Fruit fly (Drosophila melanogaster) whole organism, embryonic: Measurements from ENCODE around the gene CG6432.

ENCODE experiments used
- BEAF-32 ChIP-seq: fragments of 200-800 bp; sonication (Bioruptor generic); optimal IDR thresholded peaks from 3 replicates; lab custom pipeline; 2017; ENCODE audit warnings: missing biosample characterization, missing genetic modification characterization, mild to moderate bottlenecking, moderate library complexity, missing genetic modification reagents
- CG10366 ChIP-seq: fragments of 200-800 bp; sonication (Bioruptor generic); IDR thresholded peaks from 2 replicates; pipeline ENCODE4 v1.3.6; 2022; ENCODE audit warnings: missing biosample characterization, missing genetic modification characterization
- CG10654 ChIP-seq: fragments of 200-800 bp; sonication (Bioruptor generic); optimal IDR thresholded peaks from 2 replicates; lab custom pipeline; 2016; ENCODE audit warnings: missing biosample characterization, missing genetic modification characterization
- CG12155 ChIP-seq: fragments of 200-800 bp; sonication (Bioruptor generic); optimal IDR thresholded peaks from 3 replicates; lab custom pipeline; 2016; ENCODE audit warnings: missing biosample characterization, missing genetic modification characterization
- CG1233 ChIP-seq: fragments of 200-800 bp; sonication (Bioruptor generic); optimal IDR thresholded peaks from 4 replicates; lab custom pipeline; 2018; ENCODE audit warnings: missing biosample characterization, mild to moderate bottlenecking, missing genetic modification characterization
- CG13624 ChIP-seq: fragments of 200-800 bp; sonication (Bioruptor generic); optimal IDR thresholded peaks from 2 replicates; lab custom pipeline; 2016; ENCODE audit warnings: missing biosample characterization, missing genetic modification characterization
- CG15073 ChIP-seq: fragments of 200-800 bp; sonication (Bioruptor generic); optimal IDR thresholded peaks from 2 replicates; lab custom pipeline; 2016; ENCODE audit warnings: missing biosample characterization, missing genetic modification characterization
- CG16779 ChIP-seq: fragments of 200-800 bp; sonication (Bioruptor generic); IDR thresholded peaks from 2 replicates; pipeline ENCODE4 v1.3.6; 2022; ENCODE audit warnings: missing biosample characterization, missing genetic modification characterization
- CG16815 ChIP-seq: fragments of 200-800 bp; sonication (Bioruptor generic); optimal IDR thresholded peaks from 3 replicates; lab custom pipeline; 2017; ENCODE audit warnings: missing biosample characterization, mild to moderate bottlenecking, missing genetic modification characterization
- CG18262 ChIP-seq: fragments of 200-800 bp; optimal IDR thresholded peaks from 3 replicates; lab custom pipeline; 2019; ENCODE audit warnings: missing biosample characterization, mild to moderate bottlenecking, missing genetic modification characterization, moderate library complexity
- CG18476 ChIP-seq: fragments of 200-800 bp; sonication (Bioruptor generic); optimal IDR thresholded peaks from 2 replicates; lab custom pipeline; 2016; ENCODE audit warnings: missing biosample characterization, mild to moderate bottlenecking, missing genetic modification characterization
- CG2120 ChIP-seq: fragments of 200-800 bp; sonication (Bioruptor generic); optimal IDR thresholded peaks from 3 replicates; lab custom pipeline; 2016; ENCODE audit warnings: missing biosample characterization, missing genetic modification characterization
- CG30431 ChIP-seq: fragments of 200-800 bp; sonication (Bioruptor generic); optimal IDR thresholded peaks from 2 replicates; lab custom pipeline; 2017; ENCODE audit warnings: missing biosample characterization, missing genetic modification characterization
- CG32767 ChIP-seq: fragments of 200-800 bp; sonication (Bioruptor generic); IDR thresholded peaks from 2 replicates; pipeline ENCODE4 v1.3.6; 2022; ENCODE audit warnings: missing biosample characterization, missing genetic modification characterization
- CG7372 ChIP-seq: fragments of 200-800 bp; sonication (Bioruptor generic); IDR thresholded peaks from 2 replicates; pipeline ENCODE4 v1.3.6; 2022; ENCODE audit warnings: missing biosample characterization, missing genetic modification characterization
- CG7987 ChIP-seq: fragments of 200-800 bp; sonication (Bioruptor generic); optimal IDR thresholded peaks from 2 replicates; lab custom pipeline; 2018; ENCODE audit warnings: missing biosample characterization, mild to moderate bottlenecking, missing genetic modification characterization, moderate library complexity
- CG8765 ChIP-seq: fragments of 200-800 bp; sonication (Bioruptor generic); IDR thresholded peaks from 2 replicates; pipeline ENCODE4 v1.3.6; 2022; ENCODE audit warnings: missing biosample characterization, missing genetic modification characterization
- CG9727 ChIP-seq: fragments of 200-800 bp; sonication (Bioruptor generic); optimal IDR thresholded peaks from 3 replicates; lab custom pipeline; 2017; ENCODE audit warnings: missing biosample characterization, mild to moderate bottlenecking, missing genetic modification characterization
- CG9797 ChIP-seq: fragments of 200-800 bp; sonication (Bioruptor generic); optimal IDR thresholded peaks from 3 replicates; lab custom pipeline; 2018; ENCODE audit warnings: missing biosample characterization, mild to moderate bottlenecking, missing genetic modification characterization
- CG9932 ChIP-seq: fragments of 200-800 bp; sonication (Bioruptor generic); IDR thresholded peaks from 2 replicates; pipeline ENCODE4 v1.3.6; 2022; ENCODE audit warnings: missing biosample characterization, missing genetic modification characterization
- CoRest ChIP-seq: fragments of 200-800 bp; sonication (Bioruptor generic); optimal IDR thresholded peaks from 3 replicates; lab custom pipeline; 2018; ENCODE audit warnings: missing biosample characterization, mild to moderate bottlenecking, missing genetic modification characterization, moderate library complexity
- D ChIP-seq, 2 experiments: fragments of 200-800 bp in 1 of 2; fragments of >200 bp in 1 of 2; sonication (Bioruptor generic) in 1 of 2; optimal IDR thresholded peaks; 2 replicates in 1 of 2; 3 replicates in 1 of 2; lab custom pipeline; 2017; ENCODE audit warnings: mild to moderate bottlenecking in 1 of 2, missing biosample characterization in 1 of 2, missing genetic modification characterization in 1 of 2, missing genetic modification reagents in 1 of 2
- Doc3 ChIP-seq: fragments of 200-800 bp; sonication (Bioruptor generic); IDR thresholded peaks from 3 replicates; pipeline ENCODE4 v1.3.6; 2022; ENCODE audit warnings: missing biosample characterization, missing genetic modification characterization; ENCODE audit not compliant: partially characterized antibody
- E2f1 ChIP-seq: fragments of 200-800 bp; sonication (Bioruptor generic); IDR thresholded peaks from 2 replicates; pipeline ENCODE4 v1.3.6; 2022; ENCODE audit warnings: missing biosample characterization, missing genetic modification characterization
- Hey ChIP-seq: fragments of 200-800 bp; sonication (Bioruptor generic); optimal IDR thresholded peaks from 3 replicates; lab custom pipeline; 2018; ENCODE audit warnings: missing biosample characterization, mild to moderate bottlenecking, missing genetic modification characterization
- HmgD ChIP-seq: fragments of 200-800 bp; sonication (Bioruptor generic); optimal IDR thresholded peaks from 3 replicates; lab custom pipeline; 2016; ENCODE audit warnings: missing biosample characterization, missing genetic modification characterization
- Hmx ChIP-seq: fragments of 200-800 bp; sonication (Bioruptor generic); optimal IDR thresholded peaks from 2 replicates; lab custom pipeline; 2016; ENCODE audit warnings: missing biosample characterization, missing genetic modification characterization
- MBD-R2 ChIP-seq: fragments of 200-800 bp; sonication (Bioruptor generic); IDR thresholded peaks from 2 replicates; pipeline ENCODE4 v1.3.6; 2022; ENCODE audit warnings: missing biosample characterization, missing genetic modification characterization
- Max ChIP-seq: fragments of 200-800 bp; sonication (Bioruptor generic); optimal IDR thresholded peaks from 2 replicates; lab custom pipeline; 2016; ENCODE audit warnings: missing biosample characterization, mild to moderate bottlenecking, missing genetic modification characterization
- Mes4 ChIP-seq: fragments of 200-800 bp; sonication (Bioruptor generic); optimal IDR thresholded peaks from 2 replicates; lab custom pipeline; 2016; ENCODE audit warnings: missing biosample characterization, missing genetic modification characterization
- NK7.1 ChIP-seq: fragments of 200-800 bp; sonication (Bioruptor generic); optimal IDR thresholded peaks from 3 replicates; lab custom pipeline; 2016; ENCODE audit warnings: missing biosample characterization, missing genetic modification characterization
- NfI ChIP-seq: fragments of 200-800 bp; sonication (Bioruptor generic); optimal IDR thresholded peaks from 3 replicates; lab custom pipeline; 2018; ENCODE audit warnings: missing biosample characterization, mild to moderate bottlenecking, missing genetic modification characterization, moderate library complexity
- Poxn ChIP-seq: fragments of 200-800 bp; sonication (Bioruptor generic); IDR thresholded peaks from 2 replicates; pipeline ENCODE4 v1.3.6; 2022; ENCODE audit warnings: missing biosample characterization, missing genetic modification characterization
- amos ChIP-seq: fragments of 200-800 bp; sonication (Bioruptor generic); IDR thresholded peaks from 2 replicates; pipeline ENCODE4 v1.3.6; 2022; ENCODE audit warnings: missing biosample characterization, missing genetic modification characterization; ENCODE audit not compliant: partially characterized antibody
- ase ChIP-seq: fragments of 200-800 bp; sonication (Bioruptor generic); IDR thresholded peaks from 3 replicates; pipeline ENCODE4 v1.3.6; 2022; ENCODE audit warnings: missing biosample characterization, missing genetic modification characterization
- crp ChIP-seq, 2 experiments: fragments of 200-800 bp; sonication (Bioruptor generic); optimal IDR thresholded peaks; 2 replicates in 1 of 2; 3 replicates in 1 of 2; lab custom pipeline; 2017; ENCODE audit warnings: missing biosample characterization in 2 of 2, missing genetic modification characterization in 2 of 2, mild to moderate bottlenecking in 1 of 2, moderate library complexity in 1 of 2
- dan ChIP-seq: fragments of 200-800 bp; sonication (Bioruptor generic); IDR thresholded peaks from 2 replicates; pipeline ENCODE4 v1.3.6; 2022; ENCODE audit warnings: missing biosample characterization, missing genetic modification characterization
- exex ChIP-seq: fragments of 200-800 bp; sonication (Bioruptor generic); optimal IDR thresholded peaks from 4 replicates; lab custom pipeline; 2018; ENCODE audit warnings: missing biosample characterization, mild to moderate bottlenecking, missing genetic modification characterization, moderate library complexity
- ftz-f1 ChIP-seq: fragments of 200-800 bp; sonication (Bioruptor generic); optimal IDR thresholded peaks from 2 replicates; lab custom pipeline; 2016; ENCODE audit warnings: missing biosample characterization, missing genetic modification characterization
- fu2 ChIP-seq: fragments of 200-800 bp; sonication (Bioruptor generic); optimal IDR thresholded peaks from 2 replicates; lab custom pipeline; 2016; ENCODE audit warnings: missing biosample characterization, missing genetic modification characterization
- gce ChIP-seq: fragments of 200-800 bp; sonication (Bioruptor generic); IDR thresholded peaks from 3 replicates; pipeline ENCODE4 v1.3.6; 2022; ENCODE audit warnings: missing biosample characterization, missing genetic modification characterization
- gem ChIP-seq: fragments of 200-800 bp; sonication (Bioruptor generic); optimal IDR thresholded peaks from 2 replicates; lab custom pipeline; 2019; ENCODE audit warnings: missing biosample characterization, mild to moderate bottlenecking, missing genetic modification characterization, moderate library complexity
- grau ChIP-seq: fragments of 200-800 bp; optimal IDR thresholded peaks from 3 replicates; lab custom pipeline; 2019; ENCODE audit warnings: missing biosample characterization, mild to moderate bottlenecking, missing genetic modification characterization, moderate library complexity
- jigr1 ChIP-seq: fragments of 200-800 bp; sonication (Bioruptor generic); IDR thresholded peaks from 3 replicates; pipeline ENCODE4 v1.3.6; 2022; ENCODE audit warnings: missing biosample characterization, missing genetic modification characterization
- lilli ChIP-seq: fragments of 200-800 bp; sonication (Bioruptor generic); optimal IDR thresholded peaks from 3 replicates; lab custom pipeline; 2016; ENCODE audit warnings: missing biosample characterization, missing genetic modification characterization
- peb ChIP-seq: fragments of 200-800 bp; sonication (Bioruptor generic); IDR thresholded peaks from 2 replicates; pipeline ENCODE4 v1.3.6; 2022; ENCODE audit warnings: missing biosample characterization, missing genetic modification characterization
- pita ChIP-seq: fragments of 200-800 bp; sonication (Bioruptor generic); optimal IDR thresholded peaks from 2 replicates; lab custom pipeline; 2017; ENCODE audit warnings: missing biosample characterization, mild to moderate bottlenecking, missing genetic modification characterization
- seq ChIP-seq: fragments of 200-800 bp; sonication (Bioruptor generic); IDR thresholded peaks from 2 replicates; pipeline ENCODE4 v1.3.6; 2022; ENCODE audit warnings: missing biosample characterization, missing genetic modification characterization
- sqz ChIP-seq: fragments of 200-800 bp; sonication (Bioruptor generic); optimal IDR thresholded peaks from 3 replicates; lab custom pipeline; 2018; ENCODE audit warnings: missing biosample characterization, mild to moderate bottlenecking, missing genetic modification characterization

CG6432 gene

dm6 chr3R:24318217-24319082 is 18.3 kb upstream of the CG6432 start, which contains the start of the genes Nab2 and BRWD3 (continued):
- TF ChIP-seq Mes4 (no peak), CG32767 (GFP tag; lab: Robert Waterston, UW) (0 out of 2 replicates have a peak, but pooled peaks have one; percentile 25), CG30431 (no peak), CG1233 (no peak), grau (tag; lab: Kevin White, UChicago) (no peak), MBD-R2 (GFP tag; lab: Robert Waterston, UW) (peak; percentile 67), CG7372 (GFP tag; lab: Robert Waterston, UW) (no peak), CG8765 (0 out of 2 replicates have a peak, but pooled peaks have one; percentile 28), D (optimal IDR thresholded peaks at IDR 0.05; lab: Kevin White, UChicago) (no peak), D (GFP tag; optimal IDR thresholded peaks at IDR 0.05; lab: Kevin White, UChicago) (no peak), sqz (GFP tag; lab: Kevin White, UChicago) (peak; percentile 50), NK7.1 (GFP tag; lab: Kevin White, UChicago) (no peak), Max (peak; percentile 45), CG18262 (tag; lab: Kevin White, UChicago) (peak; percentile 7), ftz-f1 (GFP tag; lab: Kevin White, UChicago) (no peak), gce (GFP tag; lab: Robert Waterston, UW) (no peak), BEAF-32 (GFP tag; lab: Kevin White, UChicago) (peak; percentile 76), Hey (no peak), CG16779 (no peak), CG2120 (GFP tag; lab: Kevin White, UChicago) (peak; percentile 38), amos (GFP tag; lab: Robert Waterston, UW) (peak; percentile 83), Doc3 (GFP tag; lab: Robert Waterston, UW) (peak; percentile 33), CG9727 (GFP tag; lab: Kevin White, UChicago) (peak; percentile 64), exex (no peak), pita (GFP tag; lab: Kevin White, UChicago) (no peak), gem (no peak), ase (GFP tag; lab: Robert Waterston, UW) (peak; percentile 39; the same call in 1 of the 3 replicates), dan (GFP tag; lab: Robert Waterston, UW) (no peak), NfI (peak; percentile 31), CG10654 (peak; percentile 17), CoRest (tag; lab: Kevin White, UChicago) (peak; percentile 47), CG18476 (GFP tag; lab: Kevin White, UChicago) (peak; percentile 44), lilli (GFP tag; lab: Kevin White, UChicago) (no peak), CG10366 (GFP tag; lab: Robert Waterston, UW) (no peak), crp (GFP tag; optimal IDR thresholded peaks at IDR 0.05; lab: Kevin White, UChicago) (peak in 1 of 2 experiments; percentile 24), Poxn (GFP tag; lab: Robert Waterston, UW) (no peak), CG7987 (GFP tag; lab: Kevin White, UChicago) (no peak), CG13624 (GFP tag; lab: Kevin White, UChicago) (no peak), CG9797 (GFP tag; lab: Kevin White, UChicago) (peak; percentile 4), E2f1 (peak; percentile 45; the same call in 1 of the 2 replicates), CG12155 (GFP tag; lab: Kevin White, UChicago) (peak; percentile 39), CG15073 (GFP tag; lab: Kevin White, UChicago) (no peak), peb (no peak), CG9932 (GFP tag; lab: Robert Waterston, UW) (peak; percentile 76), fu2 (GFP tag; lab: Kevin White, UChicago) (no peak), CG16815 (GFP tag; lab: Kevin White, UChicago) (peak; percentile 38), jigr1 (GFP tag; lab: Robert Waterston, UW) (no peak), HmgD (GFP tag; lab: Kevin White, UChicago) (peak; percentile 27), Hmx (GFP tag; lab: Kevin White, UChicago) (no peak), seq (GFP tag; lab: Robert Waterston, UW) (no peak)
